Fruit fly (Drosophila melanogaster): ENCODE results near the gene Archease.

Archease gene

DNA sequence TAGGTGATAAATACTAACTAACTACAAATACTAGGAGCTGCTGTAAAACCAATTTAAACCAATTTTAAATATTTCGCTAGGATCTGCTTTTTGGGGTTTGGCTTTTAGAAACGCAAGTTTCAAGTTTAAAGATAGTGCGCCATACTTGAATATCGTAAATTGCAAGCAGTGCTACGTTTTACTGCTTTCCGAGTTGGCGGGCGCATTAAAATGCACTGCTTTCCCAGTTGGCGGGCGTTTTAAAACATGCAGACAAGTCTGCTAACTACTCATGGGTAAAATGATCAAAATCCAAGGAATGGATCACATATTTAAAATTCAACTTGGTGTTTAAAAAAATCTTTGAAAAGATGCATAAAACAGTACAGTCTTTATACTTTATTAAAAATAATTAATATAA is 43.0 kb downstream of the Archease start (continued):
- peak; percentile 99 for TF ChIP-seq Dp (GFP tag; optimal IDR thresholded peaks at IDR 0.05)

DNA sequence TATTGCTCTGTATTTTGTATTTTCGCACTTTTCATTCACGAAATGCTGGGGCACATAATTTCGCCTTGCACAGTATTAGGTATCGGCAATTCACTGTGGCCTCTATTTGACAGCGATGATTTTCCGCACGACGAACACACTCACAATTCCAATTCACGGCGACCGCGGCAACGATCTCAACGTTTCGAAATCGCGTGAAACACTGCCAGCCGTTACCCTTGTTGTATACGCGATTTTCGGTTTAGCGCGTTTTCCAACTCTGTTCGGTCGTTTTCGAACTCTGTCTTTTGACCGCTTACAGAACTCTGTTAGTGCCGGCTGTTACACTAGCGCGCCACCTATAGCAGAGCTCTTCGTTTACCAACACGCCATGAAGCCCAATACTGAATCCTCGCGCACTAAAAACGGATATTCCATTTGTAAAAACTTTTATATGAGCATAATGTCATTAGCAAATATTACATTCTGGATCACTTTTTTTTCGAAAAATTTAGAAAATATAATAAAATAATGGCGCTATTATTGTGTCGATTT is 43.6 kb downstream of the Archease start, which contains the start of gene InR:
TSS of gene InR (minus strand) at position 205 of the 534 bp plus-strand sequence.
- TF ChIP-seq CG18619 (GFP tag; optimal IDR thresholded peaks at IDR 0.05), result peak; percentile 49
- no peak for TF ChIP-seq peb (GFP tag; IDR thresholded peaks at IDR 0.05)
- no peak for TF ChIP-seq ranshi (GFP tag; IDR thresholded peaks at IDR 0.05)
- TF ChIP-seq hkb (optimal IDR thresholded peaks at IDR 0.05), result peak; percentile 46
- TF ChIP-seq hkb (GFP tag; IDR thresholded peaks at IDR 0.05), result no peak
- no peak for TF ChIP-seq lmd (GFP tag; IDR thresholded peaks at IDR 0.05)
- no peak for TF ChIP-seq Doc2 (GFP tag; IDR thresholded peaks at IDR 0.05)
- no peak for TF ChIP-seq Nf-YA (GFP tag; IDR thresholded peaks at IDR 0.05)
- TF ChIP-seq CG14667 (GFP tag; IDR thresholded peaks at IDR 0.05), result no peak
- TF ChIP-seq CG15514 (GFP tag; optimal IDR thresholded peaks at IDR 0.05), result peak; percentile 82
- peak; percentile 53 for TF ChIP-seq CG13296 (GFP tag; optimal IDR thresholded peaks at IDR 0.05)
- peak; percentile 51 for TF ChIP-seq Hr3 (GFP tag; optimal IDR thresholded peaks at IDR 0.05)
- peak; percentile 63 for TF ChIP-seq CG5245 (GFP tag; optimal IDR thresholded peaks at IDR 0.05)
- TF ChIP-seq CG10565 (GFP tag; optimal IDR thresholded peaks at IDR 0.05), result no peak
- peak; percentile 32 for TF ChIP-seq CG13123 (GFP tag; optimal IDR thresholded peaks at IDR 0.05)
- TF ChIP-seq CG7928 (GFP tag; optimal IDR thresholded peaks at IDR 0.05), result peak; percentile 16
- no peak for TF ChIP-seq salm (tag; optimal IDR thresholded peaks at IDR 0.05)
- peak; percentile 53 for TF ChIP-seq CG12942 (GFP tag; optimal IDR thresholded peaks at IDR 0.05)
- TF ChIP-seq esg (GFP tag; conservative IDR thresholded peaks at IDR 0.05), result no peak
- no peak for TF ChIP-seq disco-r (GFP tag; optimal IDR thresholded peaks at IDR 0.05)
- peak; percentile 8 for TF ChIP-seq en (GFP tag; optimal IDR thresholded peaks at IDR 0.05)
- peak; percentile 40 for TF ChIP-seq dmrt99B (tag; optimal IDR thresholded peaks at IDR 0.05)
- TF ChIP-seq fd64A (GFP tag; optimal IDR thresholded peaks at IDR 0.05), result no peak
- peak; percentile 73 for TF ChIP-seq CG17912 (GFP tag; optimal IDR thresholded peaks at IDR 0.05)
- TF ChIP-seq gro (GFP tag; optimal IDR thresholded peaks at IDR 0.05), result peak; percentile 84
- TF ChIP-seq Blimp-1 (GFP tag; optimal IDR thresholded peaks at IDR 0.05), result no peak
- TF ChIP-seq toy (GFP tag; IDR thresholded peaks at IDR 0.05), result no peak
- TF ChIP-seq CG1647 (GFP tag; optimal IDR thresholded peaks at IDR 0.05), result peak; percentile 75
- no peak for TF ChIP-seq bowl (GFP tag; IDR thresholded peaks at IDR 0.05)
- peak; percentile 26 for TF ChIP-seq CG2678 (tag; optimal IDR thresholded peaks at IDR 0.05)
- peak; percentile 70 for TF ChIP-seq CG12744 (GFP tag; optimal IDR thresholded peaks at IDR 0.05)
- no peak for TF ChIP-seq CG6254 (GFP tag; optimal IDR thresholded peaks at IDR 0.05)
- TF ChIP-seq bcd (GFP tag; optimal IDR thresholded peaks at IDR 0.05), result peak; percentile 58
- peak; percentile 10 for TF ChIP-seq CG12236 (GFP tag; optimal IDR thresholded peaks at IDR 0.05)
- peak; percentile 71 for TF ChIP-seq CG12071 (GFP tag; optimal IDR thresholded peaks at IDR 0.05)
- TF ChIP-seq ttk (GFP tag; IDR thresholded peaks at IDR 0.05), result no peak
- TF ChIP-seq CG10147 (GFP tag; optimal IDR thresholded peaks at IDR 0.05), result peak; percentile 32
- TF ChIP-seq CG17385 (GFP tag; optimal IDR thresholded peaks at IDR 0.05), result peak; percentile 56
- no peak for TF ChIP-seq CG31365 (tag; optimal IDR thresholded peaks at IDR 0.05)
- TF ChIP-seq Xbp1 (GFP tag; optimal IDR thresholded peaks at IDR 0.05), result peak; percentile 90
- peak; percentile 65 for TF ChIP-seq gcm (GFP tag; optimal IDR thresholded peaks at IDR 0.05)
- TF ChIP-seq Rfx (GFP tag; IDR thresholded peaks at IDR 0.05), result no peak
- no peak for TF ChIP-seq CG2129 (GFP tag; IDR thresholded peaks at IDR 0.05; ENCODE audit: partially characterized antibody)
- TF ChIP-seq CG15696 (tag; optimal IDR thresholded peaks at IDR 0.05), result peak; percentile 70
- peak; percentile 59 for TF ChIP-seq Bteb2 (GFP tag; optimal IDR thresholded peaks at IDR 0.05)
- peak; percentile 55 for TF ChIP-seq kay (GFP tag; optimal IDR thresholded peaks at IDR 0.05)
- TF ChIP-seq CG10267 (tag; optimal IDR thresholded peaks at IDR 0.05), result peak; percentile 93
- TF ChIP-seq hbn (GFP tag; IDR thresholded peaks at IDR 0.05; ENCODE audit: partially characterized antibody), result no peak
